Worm (Caenorhabditis elegans) whole organism, late embryonic: ENCODE results near the gene ttyh-1.
A peak's percentile ranks its signal among the peaks of the same experiment; 100 is the strongest.

Source experiments
- C08G9.2 ChIP-seq: sonication (generic microtip); optimal IDR thresholded peaks from 2 replicates; lab custom pipeline; 2016; ENCODE audit warnings: mild to moderate bottlenecking, missing genetic modification characterization, moderate library complexity, missing compliant biosample characterization
- F13H6.1 ChIP-seq: sonication (generic microtip); optimal IDR thresholded peaks from 2 replicates; lab custom pipeline; 2016; ENCODE audit warnings: missing genetic modification characterization, missing compliant biosample characterization
- T23F11.4 ChIP-seq: fragments of 200-800 bp; sonication (Bioruptor generic); optimal IDR thresholded peaks from 2 replicates; lab custom pipeline; 2018; ENCODE audit warnings: mild to moderate bottlenecking, missing genetic modification characterization, missing compliant biosample characterization
- Y22D7AL.16 ChIP-seq: sonication (generic microtip); optimal IDR thresholded peaks from 2 replicates; lab custom pipeline; 2016; ENCODE audit warnings: missing genetic modification characterization, missing compliant biosample characterization
- ama-1 ChIP-seq: fragments of 150-350 bp; optimal IDR thresholded peaks from 2 replicates; lab custom pipeline; 2014
- ceh-14 ChIP-seq: sonication (generic microtip); optimal IDR thresholded peaks from 2 replicates; lab custom pipeline; 2016; ENCODE audit warnings: missing genotype, missing genetic modification characterization, missing compliant biosample characterization
- ceh-18 ChIP-seq: sonication (generic microtip); optimal IDR thresholded peaks from 2 replicates; lab custom pipeline; 2016; ENCODE audit warnings: missing genetic modification characterization, missing compliant biosample characterization
- ceh-2 ChIP-seq: sonication (generic microtip); optimal IDR thresholded peaks from 2 replicates; lab custom pipeline; 2016; ENCODE audit warnings: missing genotype, missing genetic modification characterization, missing compliant biosample characterization
- ceh-30 ChIP-seq: fragments of 150-350 bp; optimal IDR thresholded peaks from 2 replicates; lab custom pipeline; 2014; ENCODE audit warnings: missing biosample characterization, missing genetic modification characterization
- ceh-34 ChIP-seq: sonication (generic microtip); optimal IDR thresholded peaks from 2 replicates; lab custom pipeline; 2016; ENCODE audit warnings: mild to moderate bottlenecking, missing genetic modification characterization, missing compliant biosample characterization
- ceh-45 ChIP-seq: fragments of 200-800 bp; sonication (Bioruptor generic); IDR thresholded peaks from 2 replicates; pipeline ENCODE4 v1.3.6; 2022; ENCODE audit warnings: missing genetic modification reagents, missing genetic modification characterization, missing compliant biosample characterization
- ceh-9 ChIP-seq: sonication (generic microtip); optimal IDR thresholded peaks from 2 replicates; lab custom pipeline; 2016; ENCODE audit warnings: mild to moderate bottlenecking, missing genetic modification characterization, inconsistent platforms, missing compliant biosample characterization
- dmd-4 ChIP-seq: sonication (generic microtip); optimal IDR thresholded peaks from 2 replicates; lab custom pipeline; 2016; ENCODE audit warnings: borderline replicate concordance, missing genetic modification characterization, missing compliant biosample characterization
- elt-2 ChIP-seq: sonication (generic microtip); optimal IDR thresholded peaks from 2 replicates; lab custom pipeline; 2016; ENCODE audit warnings: missing genetic modification reagents, missing genetic modification characterization, missing compliant biosample characterization
- elt-4 ChIP-seq: sonication (generic microtip); optimal IDR thresholded peaks from 2 replicates; lab custom pipeline; 2016; ENCODE audit warnings: missing genetic modification characterization, missing compliant biosample characterization
- ets-4 ChIP-seq: sonication (generic microtip); optimal IDR thresholded peaks from 2 replicates; lab custom pipeline; 2016; ENCODE audit warnings: missing genetic modification characterization, missing compliant biosample characterization
- eyg-1 ChIP-seq: sonication (generic microtip); optimal IDR thresholded peaks from 2 replicates; lab custom pipeline; 2016; ENCODE audit warnings: missing genotype, missing genetic modification characterization, missing compliant biosample characterization
- fax-1 ChIP-seq: sonication (generic microtip); optimal IDR thresholded peaks from 2 replicates; lab custom pipeline; 2016; ENCODE audit warnings: missing genotype, missing genetic modification characterization, missing compliant biosample characterization
- fkh-6 ChIP-seq: sonication (generic microtip); optimal IDR thresholded peaks from 2 replicates; lab custom pipeline; 2016; ENCODE audit warnings: missing genetic modification characterization, missing compliant biosample characterization
- gmeb-2 ChIP-seq: sonication (generic microtip); optimal IDR thresholded peaks from 2 replicates; lab custom pipeline; 2016; ENCODE audit warnings: missing genetic modification characterization, inconsistent platforms, missing compliant biosample characterization
- hlh-13 ChIP-seq: fragments of 200-800 bp; sonication (Bioruptor generic); optimal IDR thresholded peaks from 2 replicates; lab custom pipeline; 2018; ENCODE audit warnings: mild to moderate bottlenecking, missing genetic modification characterization, missing compliant biosample characterization
- hlh-6 ChIP-seq: sonication (generic microtip); optimal IDR thresholded peaks from 2 replicates; lab custom pipeline; 2016; ENCODE audit warnings: missing genotype, missing genetic modification characterization, missing compliant biosample characterization
- lin-11 ChIP-seq: fragments of 200-800 bp; sonication (Bioruptor generic); optimal IDR thresholded peaks from 2 replicates; lab custom pipeline; 2018; ENCODE audit warnings: mild to moderate bottlenecking, missing genetic modification characterization, missing compliant biosample characterization
- madf-2 ChIP-seq: sonication (generic microtip); optimal IDR thresholded peaks from 2 replicates; lab custom pipeline; 2017; ENCODE audit warnings: missing genetic modification characterization, missing compliant biosample characterization
- mec-3 ChIP-seq: sonication (generic microtip); optimal IDR thresholded peaks from 2 replicates; lab custom pipeline; 2016; ENCODE audit warnings: borderline replicate concordance, missing genetic modification characterization, missing compliant biosample characterization
- npax-4 ChIP-seq: sonication (generic microtip); optimal IDR thresholded peaks from 2 replicates; lab custom pipeline; 2016; ENCODE audit warnings: missing genetic modification characterization, missing compliant biosample characterization
- pag-3 ChIP-seq: sonication (generic microtip); optimal IDR thresholded peaks from 2 replicates; lab custom pipeline; 2016; ENCODE audit warnings: missing compliant biosample characterization, missing genetic modification characterization, borderline replicate concordance
- pat-9 ChIP-seq: fragments of 200-800 bp; sonication (Bioruptor generic); optimal IDR thresholded peaks from 2 replicates; lab custom pipeline; 2018; ENCODE audit warnings: mild to moderate bottlenecking, missing genetic modification characterization, moderate library complexity, missing compliant biosample characterization
- pax-1 ChIP-seq: fragments of 150-350 bp; optimal IDR thresholded peaks from 2 replicates; lab custom pipeline; 2014; ENCODE audit warnings: missing biosample characterization, missing genetic modification characterization
- pha-2 ChIP-seq: sonication (generic microtip); optimal IDR thresholded peaks from 2 replicates; lab custom pipeline; 2017; ENCODE audit warnings: mild to moderate bottlenecking, missing genetic modification characterization, missing compliant biosample characterization
- pha-4 ChIP-seq: fragments of 150-350 bp; optimal IDR thresholded peaks from 2 replicates; lab custom pipeline; 2018; ENCODE audit warnings: missing biosample characterization, missing genetic modification reagents, missing genetic modification characterization
- ref-2 ChIP-seq: sonication (generic microtip); optimal IDR thresholded peaks from 2 replicates; lab custom pipeline; 2016; ENCODE audit warnings: missing genetic modification characterization, missing compliant biosample characterization
- rnt-1 ChIP-seq: sonication (generic microtip); optimal IDR thresholded peaks from 2 replicates; lab custom pipeline; 2016; ENCODE audit warnings: missing genetic modification characterization, missing compliant biosample characterization
- sdc-2 ChIP-seq: sonication (generic microtip); optimal IDR thresholded peaks from 2 replicates; lab custom pipeline; 2016; ENCODE audit warnings: missing genotype, missing genetic modification characterization, missing compliant biosample characterization
- tbx-2 ChIP-seq: sonication (generic microtip); optimal IDR thresholded peaks from 2 replicates; lab custom pipeline; 2016; ENCODE audit warnings: missing genetic modification characterization, missing compliant biosample characterization
- tbx-7 ChIP-seq: sonication (generic microtip); optimal IDR thresholded peaks from 2 replicates; lab custom pipeline; 2016; ENCODE audit warnings: missing genotype, missing genetic modification characterization, missing compliant biosample characterization
- unc-42 ChIP-seq: sonication (generic microtip); optimal IDR thresholded peaks from 2 replicates; lab custom pipeline; 2016; ENCODE audit warnings: missing genotype, missing genetic modification characterization, missing compliant biosample characterization
- unc-55 ChIP-seq: sonication (generic microtip); optimal IDR thresholded peaks from 2 replicates; lab custom pipeline; 2017; ENCODE audit warnings: missing biosample characterization, missing genetic modification reagents, missing genetic modification characterization
- ztf-16 ChIP-seq: sonication (generic microtip); optimal IDR thresholded peaks from 2 replicates; lab custom pipeline; 2017; ENCODE audit warnings: missing genetic modification characterization, missing compliant biosample characterization

Gene ttyh-1

ce11 chrX:11337783-11338182 is 30.7 kb upstream of the ttyh-1 start, which contains the start of gene gcy-9:
gcy-9 (minus strand) TSS chrX:11337883.
- no peak for TF ChIP-seq elt-4 (tag; lab: Kevin White, UChicago)
- no peak for TF ChIP-seq pag-3 (tag; lab: Kevin White, UChicago)
- no peak for TF ChIP-seq hlh-6 (tag; lab: Kevin White, UChicago)
- TF ChIP-seq ceh-30: no peak
- no peak for TF ChIP-seq pax-1
- no peak for TF ChIP-seq ceh-14 (tag; lab: Kevin White, UChicago)
- no peak for TF ChIP-seq tbx-2 (tag; lab: Kevin White, UChicago)
- TF ChIP-seq pha-2 (tag; lab: Kevin White, UChicago): no peak
- no peak for TF ChIP-seq eyg-1 (tag; lab: Kevin White, UChicago)
- no peak for TF ChIP-seq rnt-1 (tag; lab: Kevin White, UChicago)
- TF ChIP-seq ref-2 (tag; lab: Kevin White, UChicago): no peak
- TF ChIP-seq ceh-34 (tag; lab: Kevin White, UChicago): no peak
- TF ChIP-seq unc-55: no peak
- no peak for TF ChIP-seq T23F11.4 (GFP tag; lab: Kevin White, UChicago)
- TF ChIP-seq, all 69 proteins: peak for 0

- TF ChIP-seq ceh-45 (GFP tag; lab: Robert Waterston, UW): 0 out of 2 replicates have a peak, but pooled peaks have one; percentile 25
- no peak for TF ChIP-seq elt-4 (tag; lab: Kevin White, UChicago)
- TF ChIP-seq ceh-14 (tag; lab: Kevin White, UChicago): no peak
- TF ChIP-seq dmd-4: no peak
- no peak for TF ChIP-seq unc-55
- TF ChIP-seq fax-1 (tag; lab: Kevin White, UChicago): no peak
- TF ChIP-seq tbx-2 (tag; lab: Kevin White, UChicago): peak; percentile 20
- TF ChIP-seq elt-2 (tag; lab: Kevin White, UChicago): peak; percentile 69
- TF ChIP-seq pha-4 (tag; lab: Kevin White, UChicago): no peak
Observed at ce11 chrX:11339375-11339924, 29.1 kb upstream of the ttyh-1 start, which contains the start of gene aco-1. aco-1 (plus strand) TSS chrX:11339874.

ce11 chrX:11340478-11340877 is 28.0 kb upstream of the ttyh-1 start:
- TF ChIP-seq dmd-4 (no peak), ztf-16 (tag; lab: Kevin White, UChicago) (no peak)

ce11 chrX:11344899-11345298 is 23.6 kb upstream of the ttyh-1 start:
- no peak for TF ChIP-seq F13H6.1 (tag; lab: Kevin White, UChicago)
- TF ChIP-seq gmeb-2 (tag; lab: Kevin White, UChicago): no peak
- TF ChIP-seq ref-2 (tag; lab: Kevin White, UChicago): no peak
- no peak for TF ChIP-seq dmd-4
- TF ChIP-seq hlh-13: no peak
- TF ChIP-seq pat-9 (tag; lab: Kevin White, UChicago): no peak
- TF ChIP-seq ets-4: no peak
- no peak for TF ChIP-seq lin-11 (tag; lab: Kevin White, UChicago)

- no peak for TF ChIP-seq ref-2 (tag; lab: Kevin White, UChicago)
- no peak for TF ChIP-seq fkh-6 (tag; lab: Kevin White, UChicago)
- TF ChIP-seq mec-3 (tag; lab: Kevin White, UChicago): no peak
- no peak for TF ChIP-seq lin-11 (tag; lab: Kevin White, UChicago)
- peak; percentile 71 for TF ChIP-seq unc-42 (tag; lab: Kevin White, UChicago)
Observed at ce11 chrX:11345471-11345870, 23.0 kb upstream of the ttyh-1 start.

- TF ChIP-seq ceh-9 (tag; lab: Kevin White, UChicago) (no peak), ceh-14 (tag; lab: Kevin White, UChicago) (no peak), npax-4 (tag; lab: Kevin White, UChicago) (no peak), ama-1 (lab: Kevin White, UChicago) (no peak), pag-3 (tag; lab: Kevin White, UChicago) (no peak), ets-4 (no peak), ceh-2 (tag; lab: Kevin White, UChicago) (no peak), unc-55 (no peak), mec-3 (tag; lab: Kevin White, UChicago) (no peak), ceh-18 (no peak), madf-2 (no peak), F13H6.1 (tag; lab: Kevin White, UChicago) (no peak), Y22D7AL.16 (tag; lab: Kevin White, UChicago) (no peak), tbx-7 (tag; lab: Kevin White, UChicago) (no peak), sdc-2 (tag; lab: Kevin White, UChicago) (no peak), C08G9.2 (no peak), gmeb-2 (tag; lab: Kevin White, UChicago) (no peak), fkh-6 (tag; lab: Kevin White, UChicago) (no peak), T23F11.4 (GFP tag; lab: Kevin White, UChicago) (no peak)
Observed at ce11 chrX:11346155-11346554, 22.4 kb upstream of the ttyh-1 start, which contains the start of gene oct-2. oct-2 (plus strand) TSS chrX:11346455.
